Worm (Caenorhabditis elegans): ENCODE data around the gene W01D2.3.

DNA sequence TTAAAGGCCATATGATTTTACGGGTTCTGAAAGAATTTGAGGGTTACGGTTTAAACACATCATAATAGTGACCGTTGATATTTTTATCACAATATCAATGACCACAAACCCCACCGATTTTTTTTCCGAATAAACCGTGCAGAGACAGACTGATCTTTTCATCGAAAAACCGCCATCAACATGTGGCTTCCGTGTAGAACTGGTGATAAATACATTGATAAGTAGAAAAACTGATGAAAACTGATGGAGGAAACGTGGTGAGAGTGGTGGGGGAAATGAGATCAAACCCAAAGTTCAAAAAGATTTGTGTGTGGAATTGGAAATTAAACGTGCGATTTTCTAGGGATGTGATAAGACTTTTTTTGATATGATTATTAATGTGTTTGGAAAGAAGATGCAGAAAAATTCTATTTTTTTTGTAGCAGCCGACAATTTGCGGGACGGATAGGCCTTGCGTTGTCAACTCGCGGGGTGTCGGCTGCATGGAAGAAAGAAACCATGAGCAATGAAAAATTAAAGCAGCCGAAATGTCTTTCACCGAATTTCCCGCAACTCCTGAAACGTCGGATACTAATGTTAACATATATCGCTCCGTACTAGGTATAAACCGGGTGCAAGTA lies 34.6 kb upstream of the W01D2.3 start:
- TF ChIP-seq ama-1 (optimal IDR thresholded peaks at IDR 0.05) (no peak), nhr-23 (tag; optimal IDR thresholded peaks at IDR 0.05) (peak; percentile 67), nhr-11 (tag; optimal IDR thresholded peaks at IDR 0.05) (no peak), R02D3.7 (tag; optimal IDR thresholded peaks at IDR 0.05) (no peak), unc-62 (GFP tag; optimal IDR thresholded peaks at IDR 0.05) (no peak)

All from whole organism, L3 larva.